Worm (Caenorhabditis elegans): Measurements from ENCODE around the gene clec-165.

- no peak for TF ChIP-seq aly-2 (tag; optimal IDR thresholded peaks at IDR 0.05)
- no peak for TF ChIP-seq ztf-4 (tag; optimal IDR thresholded peaks at IDR 0.05)
- TF ChIP-seq daf-12 (tag; optimal IDR thresholded peaks at IDR 0.05), result no peak
- no peak for TF ChIP-seq mdl-1 (tag; optimal IDR thresholded peaks at IDR 0.05)
- no peak for TF ChIP-seq skn-1 (tag; optimal IDR thresholded peaks at IDR 0.05)
- no peak for TF ChIP-seq unc-39 (tag; optimal IDR thresholded peaks at IDR 0.05)
- TF ChIP-seq pqm-1 (tag; optimal IDR thresholded peaks at IDR 0.05), result no peak
- TF ChIP-seq elt-1 (tag; optimal IDR thresholded peaks at IDR 0.05), result no peak
Observed at ce11 chrIV:1224781-1225180, 21.9 kb downstream of the clec-165 start.
